Fruit fly (Drosophila melanogaster): Measurements from ENCODE around the gene Femcoat.

DNA sequence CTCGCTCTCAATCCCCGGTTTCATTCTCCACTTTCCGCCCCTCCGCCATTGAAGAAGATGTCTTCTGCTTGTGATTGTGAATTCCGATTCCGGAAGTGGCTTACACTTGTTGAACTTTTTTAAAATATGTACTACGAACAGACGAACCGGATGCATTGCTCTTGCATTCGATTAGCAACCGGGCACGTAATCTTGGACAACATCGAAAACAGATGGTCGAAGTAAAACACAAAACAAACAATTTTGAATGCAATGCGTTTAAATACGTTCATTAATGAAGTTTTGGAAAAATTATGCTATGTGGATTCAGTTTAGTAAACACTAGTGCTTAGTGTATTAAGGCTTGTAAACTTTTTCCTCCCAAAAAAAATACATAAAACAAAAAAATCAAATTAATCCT, 3.4 kb upstream of the Femcoat start, which contains the start of gene Muc4B:
- TF ChIP-seq ttk (optimal IDR thresholded peaks at IDR 0.05), result no peak
- TF ChIP-seq h (optimal IDR thresholded peaks at IDR 0.05), result no peak
- TF ChIP-seq psq (optimal IDR thresholded peaks at IDR 0.05), result no peak
- no peak for TF ChIP-seq insv (optimal IDR thresholded peaks at IDR 0.05)
- no peak for TF ChIP-seq Myc (optimal IDR thresholded peaks at IDR 0.05)
- TF ChIP-seq Sin3A (optimal IDR thresholded peaks at IDR 0.05), result no peak
